Worm (Caenorhabditis elegans) whole organism, mixed stage, embryonic: Measurements from ENCODE around the gene srh-104.
A peak's percentile ranks its signal among the peaks of the same experiment; 100 is the strongest.

ENCODE experiments used
- blmp-1 ChIP-seq: fragments of 150-350 bp; optimal IDR thresholded peaks from 2 replicates; lab custom pipeline; 2014; ENCODE audit warnings: missing biosample characterization, missing genetic modification characterization
- ceh-39 ChIP-seq: fragments of 150-350 bp; optimal IDR thresholded peaks from 2 replicates; lab custom pipeline; 2014; ENCODE audit warnings: missing biosample characterization, missing genetic modification characterization
- ceh-43 ChIP-seq: fragments of 200-800 bp; sonication (Bioruptor generic); optimal IDR thresholded peaks from 2 replicates; lab custom pipeline; 2018; ENCODE audit warnings: mild to moderate bottlenecking, missing genetic modification characterization, moderate library complexity, missing compliant biosample characterization
- ceh-83 ChIP-seq: fragments of 200-800 bp; sonication (Bioruptor generic); optimal IDR thresholded peaks from 2 replicates; lab custom pipeline; 2018; ENCODE audit warnings: mild to moderate bottlenecking, missing genetic modification characterization, missing compliant biosample characterization
- ces-1 ChIP-seq: fragments of 150-350 bp; optimal IDR thresholded peaks from 2 replicates; lab custom pipeline; 2014; ENCODE audit warnings: missing biosample characterization, missing genetic modification reagents, missing genetic modification characterization
- cnd-1 ChIP-seq: fragments of 200-800 bp; sonication (Bioruptor generic); optimal IDR thresholded peaks from 2 replicates; lab custom pipeline; 2018; ENCODE audit warnings: mild to moderate bottlenecking, missing genetic modification characterization, missing compliant biosample characterization
- drap-1 ChIP-seq: fragments of 200-800 bp; sonication (Bioruptor generic); optimal IDR thresholded peaks from 3 replicates; lab custom pipeline; 2018; ENCODE audit warnings: mild to moderate bottlenecking, missing genetic modification characterization, missing compliant biosample characterization
- elt-1 ChIP-seq: sonication (generic microtip); optimal IDR thresholded peaks from 2 replicates; lab custom pipeline; 2017; ENCODE audit warnings: missing genetic modification characterization, mild to moderate bottlenecking, missing compliant biosample characterization, antibody characterized with exemption, moderate library complexity, borderline replicate concordance; ENCODE audit not compliant: insufficient read depth
- elt-3 ChIP-seq: fragments of 150-350 bp; optimal IDR thresholded peaks from 2 replicates; lab custom pipeline; 2014; ENCODE audit warnings: missing biosample characterization, missing genetic modification characterization
- flh-1 ChIP-seq: fragments of 200-800 bp; sonication (Bioruptor generic); optimal IDR thresholded peaks from 2 replicates; lab custom pipeline; 2018; ENCODE audit warnings: mild to moderate bottlenecking, missing genetic modification characterization, moderate library complexity, missing compliant biosample characterization
- ham-2 ChIP-seq: fragments of 200-800 bp; sonication (Bioruptor generic); optimal IDR thresholded peaks from 2 replicates; lab custom pipeline; 2018; ENCODE audit warnings: mild to moderate bottlenecking, missing genetic modification characterization, missing compliant biosample characterization
- hlh-1 ChIP-seq: fragments of 150-350 bp; optimal IDR thresholded peaks from 2 replicates; lab custom pipeline; 2014; ENCODE audit warnings: missing biosample characterization, missing genetic modification reagents, missing genetic modification characterization
- lin-13 ChIP-seq: fragments of 150-350 bp; optimal IDR thresholded peaks from 2 replicates; lab custom pipeline; 2014; ENCODE audit warnings: missing biosample characterization, missing genetic modification characterization
- lin-32 ChIP-seq: fragments of 200-800 bp; sonication (Bioruptor generic); optimal IDR thresholded peaks from 2 replicates; lab custom pipeline; 2018; ENCODE audit warnings: mild to moderate bottlenecking, missing genetic modification characterization, missing compliant biosample characterization
- lsy-2 ChIP-seq: fragments of 150-350 bp; optimal IDR thresholded peaks from 2 replicates; lab custom pipeline; 2014; ENCODE audit warnings: missing biosample characterization, missing genetic modification characterization
- mab-5 ChIP-seq: fragments of 150-350 bp; optimal IDR thresholded peaks from 2 replicates; lab custom pipeline; 2014; ENCODE audit warnings: missing biosample characterization, missing genetic modification characterization
- mep-1 ChIP-seq: fragments of 150-350 bp; optimal IDR thresholded peaks from 2 replicates; lab custom pipeline; 2017; ENCODE audit warnings: missing biosample characterization, missing genetic modification reagents, missing genetic modification characterization, inconsistent platforms
- mls-2 ChIP-seq: sonication (generic microtip); optimal IDR thresholded peaks from 2 replicates; lab custom pipeline; 2016; ENCODE audit warnings: mild to moderate bottlenecking, missing genetic modification characterization, moderate library complexity, missing compliant biosample characterization
- nhr-12 ChIP-seq: fragments of 150-350 bp; optimal IDR thresholded peaks from 2 replicates; lab custom pipeline; 2014; ENCODE audit warnings: missing biosample characterization, missing genetic modification characterization
- nhr-2 ChIP-seq: fragments of 150-350 bp; optimal IDR thresholded peaks from 2 replicates; lab custom pipeline; 2014; ENCODE audit warnings: missing biosample characterization, missing genetic modification characterization
- nhr-237 ChIP-seq: fragments of 150-350 bp; optimal IDR thresholded peaks from 2 replicates; lab custom pipeline; 2014; ENCODE audit warnings: missing biosample characterization, missing genetic modification characterization
- nhr-76 ChIP-seq: sonication (generic microtip); optimal IDR thresholded peaks from 2 replicates; lab custom pipeline; 2017; ENCODE audit warnings: missing biosample characterization, missing genetic modification characterization
- pha-4 ChIP-seq: fragments of 150-350 bp; optimal IDR thresholded peaks from 2 replicates; lab custom pipeline; 2018; ENCODE audit warnings: missing biosample characterization, missing genetic modification reagents, missing genetic modification characterization
- sem-2 ChIP-seq: fragments of 200-800 bp; sonication (Bioruptor generic); optimal IDR thresholded peaks from 2 replicates; lab custom pipeline; 2018; ENCODE audit warnings: mild to moderate bottlenecking, missing genetic modification characterization, missing compliant biosample characterization
- snpc-4 ChIP-seq: fragments of 150-350 bp; optimal IDR thresholded peaks from 2 replicates; lab custom pipeline; 2014; ENCODE audit warnings: missing biosample characterization, missing genetic modification characterization
- sptf-1 ChIP-seq: sonication (generic microtip); optimal IDR thresholded peaks from 2 replicates; lab custom pipeline; 2017; ENCODE audit warnings: mild to moderate bottlenecking, missing genetic modification characterization, moderate library complexity, missing compliant biosample characterization
- tbx-8 ChIP-seq: fragments of 200-800 bp; sonication (Bioruptor generic); optimal IDR thresholded peaks from 2 replicates; lab custom pipeline; 2018; ENCODE audit warnings: mild to moderate bottlenecking, missing genetic modification characterization, moderate library complexity, missing compliant biosample characterization
- unc-120 ChIP-seq: sonication (generic microtip); optimal IDR thresholded peaks from 2 replicates; lab custom pipeline; 2017; ENCODE audit warnings: missing genetic modification characterization, missing compliant biosample characterization; ENCODE audit not compliant: poor library complexity, severe bottlenecking
- unc-39 ChIP-seq: fragments of 150-350 bp; optimal IDR thresholded peaks from 2 replicates; lab custom pipeline; 2014; ENCODE audit warnings: missing biosample characterization, missing genetic modification characterization
- unc-62 ChIP-seq: fragments of 150-350 bp; optimal IDR thresholded peaks from 2 replicates; lab custom pipeline; 2014; ENCODE audit warnings: missing biosample characterization, missing genetic modification reagents, missing genetic modification characterization
- zip-8 ChIP-seq: fragments of 150-350 bp; optimal IDR thresholded peaks from 2 replicates; lab custom pipeline; 2014; ENCODE audit warnings: missing biosample characterization, missing genetic modification characterization
- ztf-11 ChIP-seq: fragments of 150-350 bp; optimal IDR thresholded peaks from 2 replicates; lab custom pipeline; 2014; ENCODE audit warnings: missing biosample characterization, missing genetic modification characterization

Gene srh-104

DNA sequence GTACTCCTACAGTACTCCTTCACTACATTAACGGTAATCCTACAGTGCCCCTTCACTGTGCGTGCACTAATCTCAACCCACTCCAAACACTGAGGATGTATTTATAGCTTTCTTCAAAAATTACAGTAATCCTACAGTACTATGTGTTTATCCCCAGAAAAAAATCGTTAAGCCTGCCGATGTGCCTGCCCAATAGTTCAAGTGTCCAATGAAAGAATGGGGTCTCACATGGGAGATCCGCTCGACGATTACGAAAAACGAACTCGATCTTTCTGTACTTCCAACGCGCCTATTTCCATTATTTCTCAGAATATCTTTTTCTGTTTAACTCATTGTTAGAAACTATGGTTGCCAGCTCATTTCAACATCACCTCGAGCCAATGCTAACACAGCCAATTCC, 14.2 kb upstream of the srh-104 start, which contains the start of gene nhr-218:
nhr-218 (plus strand) TSS at position 301 of the 400 bp plus-strand sequence.
- TF ChIP-seq ceh-83 (no peak), ham-2 (GFP tag; lab: Kevin White, UChicago) (no peak), mab-5 (tag; lab: Kevin White, UChicago) (no peak), lsy-2 (no peak), unc-120 (tag; lab: Kevin White, UChicago) (no peak), pha-4 (tag; lab: Kevin White, UChicago) (no peak), ceh-39 (tag; lab: Kevin White, UChicago) (no peak), mep-1 (tag; lab: Kevin White, UChicago) (no peak), sptf-1 (no peak), snpc-4 (no peak)

ce11 chrV:16256395-16256794, 12.4 kb upstream of the srh-104 start, which contains the start of gene bgnt-1.3:
bgnt-1.3 (minus strand) TSS chrV:16256495.
- TF ChIP-seq sem-2 (no peak), cnd-1 (no peak), mls-2 (tag; lab: Kevin White, UChicago) (no peak), unc-39 (no peak), lin-32 (GFP tag; lab: Kevin White, UChicago) (no peak), snpc-4 (no peak), pha-4 (tag; lab: Kevin White, UChicago) (no peak)

- TF ChIP-seq nhr-12 (tag; lab: Kevin White, UChicago) (no peak), ces-1 (GFP tag; lab: Kevin White, UChicago) (no peak), drap-1 (no peak), lin-13 (tag; lab: Kevin White, UChicago) (no peak), tbx-8 (GFP tag; lab: Kevin White, UChicago) (no peak), nhr-2 (tag; lab: Kevin White, UChicago) (no peak), ztf-11 (tag; lab: Kevin White, UChicago) (no peak), lsy-2 (no peak), elt-3 (tag; lab: Kevin White, UChicago) (no peak)
These were observed 9.7 kb upstream of the srh-104 start, which contains the start of gene gcy-20 for ce11 chrV:16253687-16254086. gcy-20 (minus strand) TSS chrV:16253787.

- TF ChIP-seq ceh-39 (tag; lab: Kevin White, UChicago) (no peak), nhr-2 (tag; lab: Kevin White, UChicago) (no peak), elt-1 (tag; lab: Kevin White, UChicago) (peak; percentile 52), ces-1 (GFP tag; lab: Kevin White, UChicago) (no peak), ceh-43 (GFP tag; lab: Kevin White, UChicago) (no peak), mls-2 (tag; lab: Kevin White, UChicago) (no peak), nhr-237 (tag; lab: Kevin White, UChicago) (no peak)
- TF ChIP-seq, all 35 proteins: peak for 1
These were observed 5.1 kb upstream of the srh-104 start for ce11 chrV:16249105-16249504.

DNA sequence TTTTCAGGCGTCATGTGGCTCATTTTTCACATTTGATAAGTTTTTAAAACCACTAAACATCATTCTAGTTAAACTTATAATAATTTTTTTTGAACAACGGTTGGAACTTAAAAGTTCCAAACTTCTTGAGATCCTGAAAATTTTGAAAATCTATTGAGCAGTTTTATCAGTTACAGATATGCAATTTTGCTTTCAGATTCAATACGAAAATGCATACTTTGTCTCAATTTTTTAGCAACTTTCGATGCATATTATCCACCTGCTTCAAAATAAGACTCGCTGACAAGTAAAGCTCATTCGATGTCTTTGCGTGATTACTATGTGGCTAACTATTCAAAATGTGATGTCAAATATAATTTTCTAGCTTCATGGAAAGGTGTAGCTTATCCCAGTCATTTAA, 2.6 kb upstream of the srh-104 start, which contains the start of gene srh-95:
srh-95 (plus strand) TSS at position 301 of the 400 bp plus-strand sequence.
- TF ChIP-seq unc-39 (no peak), ces-1 (GFP tag; lab: Kevin White, UChicago) (no peak)

- no peak for TF ChIP-seq unc-120 (tag; lab: Kevin White, UChicago)
These were observed 6.8 kb downstream of the srh-104 start, which contains the start of gene F21H7.5 for ce11 chrV:16237223-16237622. F21H7.5 (plus strand) TSS chrV:16237523.

- TF ChIP-seq ztf-11 (tag; lab: Kevin White, UChicago) = no peak
- TF ChIP-seq nhr-76 (tag; lab: Kevin White, UChicago) = no peak
- TF ChIP-seq ceh-39 (tag; lab: Kevin White, UChicago) = no peak
- no peak for TF ChIP-seq flh-1
- no peak for TF ChIP-seq nhr-12 (tag; lab: Kevin White, UChicago)
- TF ChIP-seq unc-62 (GFP tag; lab: Kevin White, UChicago) = no peak
- no peak for TF ChIP-seq pha-4 (tag; lab: Kevin White, UChicago)
- TF ChIP-seq blmp-1 (tag; lab: Kevin White, UChicago) = no peak
- no peak for TF ChIP-seq elt-3 (tag; lab: Kevin White, UChicago)
- TF ChIP-seq zip-8 (tag; lab: Kevin White, UChicago) = no peak
- no peak for TF ChIP-seq cnd-1
- no peak for TF ChIP-seq unc-39
- TF ChIP-seq lin-13 (tag; lab: Kevin White, UChicago) = no peak
- no peak for TF ChIP-seq ceh-43 (GFP tag; lab: Kevin White, UChicago)
- no peak for TF ChIP-seq sem-2
- no peak for TF ChIP-seq hlh-1 (tag; lab: Kevin White, UChicago)
These were observed 8.3 kb downstream of the srh-104 start, which contains the start of gene srh-98 for ce11 chrV:16235647-16236046. srh-98 (minus strand) TSS chrV:16235747.
